Fruit fly (Drosophila melanogaster): ENCODE results near the gene CG5781.

DNA sequence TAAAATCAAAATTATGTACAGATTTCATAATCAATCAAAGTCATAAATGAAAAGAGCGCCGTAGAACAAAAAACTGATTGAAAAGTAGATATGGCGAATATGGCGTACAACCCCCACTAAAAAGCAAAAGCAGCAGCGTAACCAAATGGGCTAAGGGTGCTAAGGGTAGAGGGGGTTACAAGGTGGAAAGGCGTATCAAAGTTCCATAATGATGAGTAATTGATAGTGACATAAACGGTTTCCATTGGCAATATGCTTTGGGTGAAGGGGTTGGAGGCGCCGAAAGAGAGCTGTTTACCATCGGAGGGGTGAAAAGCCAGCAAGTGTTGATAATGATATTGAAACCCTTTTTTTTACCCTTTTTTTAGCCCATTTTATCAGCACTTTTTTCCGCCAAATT, 24.8 kb downstream of the CG5781 start:
- TF ChIP-seq CG8478 (optimal IDR thresholded peaks at IDR 0.05) = no peak
- TF ChIP-seq CTCF (optimal IDR thresholded peaks at IDR 0.05) = no peak
